Fruit fly (Drosophila melanogaster) whole organism, wandering third instar larva: ENCODE data around the gene mRpL35.

Source experiments
- Dfd ChIP-seq: fragments of >200 bp; optimal IDR thresholded peaks from 2 replicates; lab custom pipeline; 2017; ENCODE audit warnings: missing biosample characterization, missing genetic modification characterization
- Dif ChIP-seq: fragments of 200-275, 200-300 bp; sonication (Bioruptor generic); optimal IDR thresholded peaks from 2 replicates; lab custom pipeline; 2018; ENCODE audit warnings: missing biosample characterization, missing genetic modification characterization; ENCODE audit not compliant: partially characterized antibody
- GATAd ChIP-seq: sonication (Bioruptor generic); optimal IDR thresholded peaks from 2 replicates; lab custom pipeline; 2016; ENCODE audit warnings: missing biosample characterization, missing genetic modification characterization
- Hnf4 ChIP-seq: fragments of 200-800 bp; sonication (Bioruptor generic); optimal IDR thresholded peaks from 2 replicates; lab custom pipeline; 2016; ENCODE audit warnings: missing biosample characterization, mild to moderate bottlenecking, missing genetic modification characterization
- Myc ChIP-seq: fragments of >200 bp; optimal IDR thresholded peaks from 2 replicates; lab custom pipeline; 2017
- OdsH ChIP-seq: fragments of 200-800 bp; sonication (Bioruptor generic); optimal IDR thresholded peaks from 2 replicates; lab custom pipeline; 2016; ENCODE audit warnings: missing biosample characterization, mild to moderate bottlenecking, missing genetic modification characterization
- Rel ChIP-seq, 2 experiments: fragments of 200-800 bp; sonication (Bioruptor generic) in 1 of 2; optimal IDR thresholded peaks; 2 replicates in 1 of 2; 3 replicates in 1 of 2; lab custom pipeline; 2016 to 2019; ENCODE audit warnings: mild to moderate bottlenecking in 2 of 2, missing biosample characterization in 2 of 2, missing genetic modification characterization in 2 of 2, moderate library complexity in 1 of 2
- Sp1 ChIP-seq: fragments of 200-800 bp; sonication (Bioruptor generic); optimal IDR thresholded peaks from 3 replicates; lab custom pipeline; 2019; ENCODE audit warnings: missing biosample characterization, mild to moderate bottlenecking, missing genetic modification characterization, moderate library complexity
- br ChIP-seq: fragments of 200-800 bp; sonication (Bioruptor generic); optimal IDR thresholded peaks from 2 replicates; lab custom pipeline; 2016; ENCODE audit warnings: missing biosample characterization, missing genetic modification characterization
- dl ChIP-seq, 2 experiments: fragments of 175-275, 200-275 bp in 1 of 2; fragments of 200-275 bp in 1 of 2; sonication (Bioruptor generic); optimal IDR thresholded peaks; lab custom pipeline; 2018; ENCODE audit warnings: mild to moderate bottlenecking in 2 of 2, missing biosample characterization in 2 of 2, missing genetic modification characterization in 2 of 2, moderate library complexity in 2 of 2; ENCODE audit not compliant: partially characterized antibody in 2 of 2, insufficient read depth in 1 of 2
- dmrt93B ChIP-seq: fragments of 200-800 bp; sonication (Bioruptor generic); optimal IDR thresholded peaks from 2 replicates; lab custom pipeline; 2018; ENCODE audit warnings: missing biosample characterization, mild to moderate bottlenecking, missing genetic modification characterization
- h ChIP-seq: fragments of 200-800 bp; sonication (Bioruptor generic); optimal IDR thresholded peaks from 3 replicates; lab custom pipeline; 2016; ENCODE audit warnings: missing biosample characterization, mild to moderate bottlenecking, missing genetic modification characterization
- jim ChIP-seq: fragments of 175-275, 200-325 bp; sonication (Bioruptor generic); optimal IDR thresholded peaks from 2 replicates; lab custom pipeline; 2016; ENCODE audit warnings: missing biosample characterization, mild to moderate bottlenecking, missing genetic modification characterization
- pan ChIP-seq: fragments of >200 bp; optimal IDR thresholded peaks from 2 replicates; lab custom pipeline; 2017

dm6 chr3R:21998877-21999276 is 24.4 kb upstream of the mRpL35 start:
- TF ChIP-seq Sp1 (GFP tag; lab: Kevin White, UChicago): no peak
- no peak for TF ChIP-seq GATAd
- TF ChIP-seq br (GFP tag; lab: Kevin White, UChicago): no peak
- TF ChIP-seq jim: no peak
- TF ChIP-seq Dfd (GFP tag; lab: Kevin White, UChicago): no peak
- TF ChIP-seq h (GFP tag; lab: Kevin White, UChicago): no peak
- TF ChIP-seq pan: no peak
- TF ChIP-seq OdsH (GFP tag; lab: Kevin White, UChicago): no peak
- no peak for TF ChIP-seq Rel (GFP tag; optimal IDR thresholded peaks at IDR 0.05; lab: Kevin White, UChicago)
- no peak for TF ChIP-seq Rel (tag; optimal IDR thresholded peaks at IDR 0.05; lab: Kevin White, UChicago)
- TF ChIP-seq Hnf4 (GFP tag; lab: Kevin White, UChicago): no peak
- TF ChIP-seq dl (GFP tag; optimal IDR thresholded peaks at IDR 0.05; lab: Kevin White, UChicago; ENCODE audit: insufficient read depth in 1 of 2, partially characterized antibody in 2 of 2): no peak
- no peak for TF ChIP-seq dmrt93B (GFP tag; lab: Kevin White, UChicago)
- no peak for TF ChIP-seq Dif (GFP tag; lab: Kevin White, UChicago)
- no peak for TF ChIP-seq Myc (lab: Kevin White, UChicago)
